Worm (Caenorhabditis elegans) whole organism, mixed stage, embryonic: Measurements from ENCODE around the gene T25D10.4.

Experiments
- M03D4.4 ChIP-seq: sonication (generic microtip); optimal IDR thresholded peaks from 2 replicates; lab custom pipeline; 2017; ENCODE audit warnings: mild to moderate bottlenecking, missing genetic modification characterization, missing compliant biosample characterization
- bed-3 ChIP-seq: fragments of 200-800 bp; sonication (Bioruptor generic); optimal IDR thresholded peaks from 3 replicates; lab custom pipeline; 2018; ENCODE audit warnings: mild to moderate bottlenecking, missing genetic modification characterization, moderate library complexity, missing compliant biosample characterization
- blmp-1 ChIP-seq: fragments of 150-350 bp; optimal IDR thresholded peaks from 2 replicates; lab custom pipeline; 2014; ENCODE audit warnings: missing biosample characterization, missing genetic modification characterization
- ceh-39 ChIP-seq: fragments of 150-350 bp; optimal IDR thresholded peaks from 2 replicates; lab custom pipeline; 2014; ENCODE audit warnings: missing biosample characterization, missing genetic modification characterization
- ceh-43 ChIP-seq: fragments of 200-800 bp; sonication (Bioruptor generic); optimal IDR thresholded peaks from 2 replicates; lab custom pipeline; 2018; ENCODE audit warnings: mild to moderate bottlenecking, missing genetic modification characterization, moderate library complexity, missing compliant biosample characterization
- ceh-83 ChIP-seq: fragments of 200-800 bp; sonication (Bioruptor generic); optimal IDR thresholded peaks from 2 replicates; lab custom pipeline; 2018; ENCODE audit warnings: mild to moderate bottlenecking, missing genetic modification characterization, missing compliant biosample characterization
- ces-1 ChIP-seq: fragments of 150-350 bp; optimal IDR thresholded peaks from 2 replicates; lab custom pipeline; 2014; ENCODE audit warnings: missing biosample characterization, missing genetic modification reagents, missing genetic modification characterization
- cnd-1 ChIP-seq: fragments of 200-800 bp; sonication (Bioruptor generic); optimal IDR thresholded peaks from 2 replicates; lab custom pipeline; 2018; ENCODE audit warnings: mild to moderate bottlenecking, missing genetic modification characterization, missing compliant biosample characterization
- drap-1 ChIP-seq: fragments of 200-800 bp; sonication (Bioruptor generic); optimal IDR thresholded peaks from 3 replicates; lab custom pipeline; 2018; ENCODE audit warnings: mild to moderate bottlenecking, missing genetic modification characterization, missing compliant biosample characterization
- elt-1 ChIP-seq: sonication (generic microtip); optimal IDR thresholded peaks from 2 replicates; lab custom pipeline; 2017; ENCODE audit warnings: missing genetic modification characterization, mild to moderate bottlenecking, missing compliant biosample characterization, antibody characterized with exemption, moderate library complexity, borderline replicate concordance; ENCODE audit not compliant: insufficient read depth
- elt-3 ChIP-seq: fragments of 150-350 bp; optimal IDR thresholded peaks from 2 replicates; lab custom pipeline; 2014; ENCODE audit warnings: missing biosample characterization, missing genetic modification characterization
- flh-1 ChIP-seq: fragments of 200-800 bp; sonication (Bioruptor generic); optimal IDR thresholded peaks from 2 replicates; lab custom pipeline; 2018; ENCODE audit warnings: mild to moderate bottlenecking, missing genetic modification characterization, moderate library complexity, missing compliant biosample characterization
- ham-2 ChIP-seq: fragments of 200-800 bp; sonication (Bioruptor generic); optimal IDR thresholded peaks from 2 replicates; lab custom pipeline; 2018; ENCODE audit warnings: mild to moderate bottlenecking, missing genetic modification characterization, missing compliant biosample characterization
- hlh-1 ChIP-seq: fragments of 150-350 bp; optimal IDR thresholded peaks from 2 replicates; lab custom pipeline; 2014; ENCODE audit warnings: missing biosample characterization, missing genetic modification reagents, missing genetic modification characterization
- lin-13 ChIP-seq: fragments of 150-350 bp; optimal IDR thresholded peaks from 2 replicates; lab custom pipeline; 2014; ENCODE audit warnings: missing biosample characterization, missing genetic modification characterization
- lin-32 ChIP-seq: fragments of 200-800 bp; sonication (Bioruptor generic); optimal IDR thresholded peaks from 2 replicates; lab custom pipeline; 2018; ENCODE audit warnings: mild to moderate bottlenecking, missing genetic modification characterization, missing compliant biosample characterization
- lsy-2 ChIP-seq: fragments of 150-350 bp; optimal IDR thresholded peaks from 2 replicates; lab custom pipeline; 2014; ENCODE audit warnings: missing biosample characterization, missing genetic modification characterization
- mab-5 ChIP-seq: fragments of 150-350 bp; optimal IDR thresholded peaks from 2 replicates; lab custom pipeline; 2014; ENCODE audit warnings: missing biosample characterization, missing genetic modification characterization
- mep-1 ChIP-seq: fragments of 150-350 bp; optimal IDR thresholded peaks from 2 replicates; lab custom pipeline; 2017; ENCODE audit warnings: missing biosample characterization, missing genetic modification reagents, missing genetic modification characterization, inconsistent platforms
- mls-2 ChIP-seq: sonication (generic microtip); optimal IDR thresholded peaks from 2 replicates; lab custom pipeline; 2016; ENCODE audit warnings: mild to moderate bottlenecking, missing genetic modification characterization, moderate library complexity, missing compliant biosample characterization
- nhr-12 ChIP-seq: fragments of 150-350 bp; optimal IDR thresholded peaks from 2 replicates; lab custom pipeline; 2014; ENCODE audit warnings: missing biosample characterization, missing genetic modification characterization
- nhr-2 ChIP-seq: fragments of 150-350 bp; optimal IDR thresholded peaks from 2 replicates; lab custom pipeline; 2014; ENCODE audit warnings: missing biosample characterization, missing genetic modification characterization
- nhr-237 ChIP-seq: fragments of 150-350 bp; optimal IDR thresholded peaks from 2 replicates; lab custom pipeline; 2014; ENCODE audit warnings: missing biosample characterization, missing genetic modification characterization
- nhr-28 ChIP-seq: fragments of 150-350 bp; optimal IDR thresholded peaks from 2 replicates; lab custom pipeline; 2014; ENCODE audit warnings: missing biosample characterization, missing genetic modification characterization
- nhr-76 ChIP-seq: sonication (generic microtip); optimal IDR thresholded peaks from 2 replicates; lab custom pipeline; 2017; ENCODE audit warnings: missing biosample characterization, missing genetic modification characterization
- pha-4 ChIP-seq: fragments of 150-350 bp; optimal IDR thresholded peaks from 2 replicates; lab custom pipeline; 2018; ENCODE audit warnings: missing biosample characterization, missing genetic modification reagents, missing genetic modification characterization
- sem-2 ChIP-seq: fragments of 200-800 bp; sonication (Bioruptor generic); optimal IDR thresholded peaks from 2 replicates; lab custom pipeline; 2018; ENCODE audit warnings: mild to moderate bottlenecking, missing genetic modification characterization, missing compliant biosample characterization
- sptf-1 ChIP-seq: sonication (generic microtip); optimal IDR thresholded peaks from 2 replicates; lab custom pipeline; 2017; ENCODE audit warnings: mild to moderate bottlenecking, missing genetic modification characterization, moderate library complexity, missing compliant biosample characterization
- tbx-8 ChIP-seq: fragments of 200-800 bp; sonication (Bioruptor generic); optimal IDR thresholded peaks from 2 replicates; lab custom pipeline; 2018; ENCODE audit warnings: mild to moderate bottlenecking, missing genetic modification characterization, moderate library complexity, missing compliant biosample characterization
- unc-120 ChIP-seq: sonication (generic microtip); optimal IDR thresholded peaks from 2 replicates; lab custom pipeline; 2017; ENCODE audit warnings: missing genetic modification characterization, missing compliant biosample characterization; ENCODE audit not compliant: poor library complexity, severe bottlenecking
- unc-39 ChIP-seq: fragments of 150-350 bp; optimal IDR thresholded peaks from 2 replicates; lab custom pipeline; 2014; ENCODE audit warnings: missing biosample characterization, missing genetic modification characterization
- unc-62 ChIP-seq: fragments of 150-350 bp; optimal IDR thresholded peaks from 2 replicates; lab custom pipeline; 2014; ENCODE audit warnings: missing biosample characterization, missing genetic modification reagents, missing genetic modification characterization
- zip-8 ChIP-seq: fragments of 150-350 bp; optimal IDR thresholded peaks from 2 replicates; lab custom pipeline; 2014; ENCODE audit warnings: missing biosample characterization, missing genetic modification characterization
- ztf-11 ChIP-seq: fragments of 150-350 bp; optimal IDR thresholded peaks from 2 replicates; lab custom pipeline; 2014; ENCODE audit warnings: missing biosample characterization, missing genetic modification characterization

T25D10.4 gene

DNA sequence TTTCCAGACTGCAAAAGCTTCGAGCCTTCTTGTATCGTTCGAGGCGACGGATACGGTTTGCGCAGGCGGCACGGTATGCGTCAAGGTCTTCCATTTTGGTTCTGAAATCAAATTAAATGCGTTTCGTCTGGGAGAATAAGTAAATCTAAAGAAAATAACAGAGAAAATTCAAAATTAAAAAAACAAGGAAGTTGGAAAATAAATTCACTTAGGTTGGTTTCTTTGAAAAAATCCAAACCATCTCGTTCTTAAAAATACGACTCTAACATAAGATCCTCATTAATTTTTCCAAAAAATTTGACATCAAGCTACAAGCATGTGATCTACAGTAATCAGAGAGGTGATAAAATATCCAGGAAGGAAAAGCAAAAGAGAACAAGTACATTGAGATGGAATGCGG lies at the start of gene T25D10.4:
Gene T25D10.4, minus strand, starts transcription at position 101 of the 400 bp plus-strand sequence.
- TF ChIP-seq mab-5 (tag; lab: Kevin White, UChicago) = no peak
- no peak for TF ChIP-seq ztf-11 (tag; lab: Kevin White, UChicago)
- no peak for TF ChIP-seq tbx-8 (GFP tag; lab: Kevin White, UChicago)
- no peak for TF ChIP-seq pha-4
- no peak for TF ChIP-seq nhr-76 (tag; lab: Kevin White, UChicago)
- no peak for TF ChIP-seq unc-62 (GFP tag; lab: Kevin White, UChicago)
- no peak for TF ChIP-seq nhr-2 (tag; lab: Kevin White, UChicago)
- TF ChIP-seq nhr-28 (tag; lab: Kevin White, UChicago) = no peak
- TF ChIP-seq sem-2 (GFP tag; lab: Kevin White, UChicago) = no peak
- TF ChIP-seq unc-39 (tag; lab: Kevin White, UChicago) = no peak
- no peak for TF ChIP-seq hlh-1 (tag; lab: Kevin White, UChicago)
- TF ChIP-seq elt-3 (tag; lab: Kevin White, UChicago) = no peak
- TF ChIP-seq mep-1 (tag; lab: Kevin White, UChicago) = no peak
- TF ChIP-seq nhr-237 (tag; lab: Kevin White, UChicago) = no peak

ce11 chrII:6454671-6455070 lies 44.6 kb upstream of the T25D10.4 start, which contains the start of gene aptf-1:
TSS of gene aptf-1 (plus strand) at chrII:6454971.
- TF ChIP-seq nhr-12 (no peak), sptf-1 (no peak), ceh-43 (GFP tag; lab: Kevin White, UChicago) (no peak), mab-5 (tag; lab: Kevin White, UChicago) (no peak), tbx-8 (GFP tag; lab: Kevin White, UChicago) (no peak), ces-1 (no peak), drap-1 (GFP tag; lab: Kevin White, UChicago) (no peak), ceh-39 (tag; lab: Kevin White, UChicago) (no peak), unc-62 (GFP tag; lab: Kevin White, UChicago) (no peak), blmp-1 (tag; lab: Kevin White, UChicago) (no peak), mls-2 (no peak), sem-2 (GFP tag; lab: Kevin White, UChicago) (no peak), elt-3 (tag; lab: Kevin White, UChicago) (no peak)

DNA sequence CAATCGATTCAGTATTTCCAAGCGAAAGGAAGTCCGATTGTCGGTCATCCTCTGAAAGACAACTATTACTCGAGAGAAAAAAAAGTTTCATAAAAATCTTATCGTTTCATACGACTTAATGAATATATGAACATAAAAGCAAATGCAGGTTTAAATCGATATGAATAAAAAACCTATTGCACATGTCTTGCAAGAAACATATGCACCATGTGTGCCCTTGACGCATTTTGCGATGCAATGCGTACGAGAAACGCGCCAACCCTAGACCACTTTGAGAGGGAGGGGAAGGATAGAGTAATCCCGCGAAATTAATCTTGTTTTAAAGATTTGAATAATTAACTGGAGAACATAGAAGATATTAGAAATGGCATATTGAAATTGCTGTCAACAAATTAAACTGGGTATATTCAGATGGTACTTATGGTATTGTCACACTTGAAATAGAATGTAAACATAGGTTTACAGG lies 43.3 kb upstream of the T25D10.4 start, which contains the start of gene atg-16.2:
Gene atg-16.2, minus strand, starts transcription at position 51 of the 466 bp plus-strand sequence.
- TF ChIP-seq ztf-11 (tag; lab: Kevin White, UChicago) (no peak), unc-120 (tag; lab: Kevin White, UChicago) (peak; percentile 31), nhr-237 (tag; lab: Kevin White, UChicago) (peak; percentile 38), lin-32 (GFP tag; lab: Kevin White, UChicago) (no peak), hlh-1 (tag; lab: Kevin White, UChicago) (peak; percentile 60), nhr-12 (no peak), lsy-2 (tag; lab: Kevin White, UChicago) (peak; percentile 2), drap-1 (GFP tag; lab: Kevin White, UChicago) (no peak), ces-1 (peak; percentile 90), lin-13 (tag; lab: Kevin White, UChicago) (peak; percentile 59), sptf-1 (no peak), blmp-1 (tag; lab: Kevin White, UChicago) (no peak), flh-1 (no peak), zip-8 (tag; lab: Kevin White, UChicago) (no peak), mls-2 (peak; percentile 19), tbx-8 (GFP tag; lab: Kevin White, UChicago) (no peak), elt-1 (tag; lab: Kevin White, UChicago) (no peak), ceh-39 (tag; lab: Kevin White, UChicago) (peak; percentile 43), M03D4.4 (tag; lab: Kevin White, UChicago) (no peak), ceh-83 (GFP tag; lab: Kevin White, UChicago) (no peak), nhr-28 (tag; lab: Kevin White, UChicago) (no peak), ham-2 (no peak), cnd-1 (tag; lab: Kevin White, UChicago) (no peak), unc-39 (tag; lab: Kevin White, UChicago) (no peak), mep-1 (tag; lab: Kevin White, UChicago) (peak; percentile 72), elt-3 (tag; lab: Kevin White, UChicago) (no peak), bed-3 (GFP tag; lab: Kevin White, UChicago) (no peak), nhr-2 (tag; lab: Kevin White, UChicago) (no peak), pha-4 (peak; percentile 40)
- TF ChIP-seq, all 35 proteins: peak for 10
